Worm (Caenorhabditis elegans) whole organism, L1 larva: ENCODE results near the gene T06E6.15.

Source experiments
- C04F5.9 ChIP-seq: sonication (generic microtip); optimal IDR thresholded peaks from 2 replicates; lab custom pipeline; 2016; ENCODE audit warnings: missing genetic modification characterization, missing compliant biosample characterization
- aha-1 ChIP-seq: fragments of 150-350 bp; optimal IDR thresholded peaks from 2 replicates; lab custom pipeline; 2014; ENCODE audit warnings: missing biosample characterization, missing genetic modification characterization
- alr-1 ChIP-seq: fragments of 200-800 bp; sonication (Bioruptor generic); optimal IDR thresholded peaks from 2 replicates; lab custom pipeline; 2018; ENCODE audit warnings: borderline replicate concordance, mild to moderate bottlenecking, missing genetic modification characterization, missing compliant biosample characterization
- ama-1 ChIP-seq: fragments of 150-350 bp; optimal IDR thresholded peaks from 2 replicates; lab custom pipeline; 2014
- ceh-63 ChIP-seq: fragments of 200-800 bp; sonication (Bioruptor generic); optimal IDR thresholded peaks from 2 replicates; lab custom pipeline; 2018; ENCODE audit warnings: mild to moderate bottlenecking, missing genetic modification characterization, missing compliant biosample characterization
- ceh-8 ChIP-seq: fragments of 200-800 bp; sonication (Bioruptor generic); optimal IDR thresholded peaks from 2 replicates; lab custom pipeline; 2018; ENCODE audit warnings: mild to moderate bottlenecking, missing genetic modification characterization, moderate library complexity, missing compliant biosample characterization
- ceh-82 ChIP-seq, 3 experiments: fragments of 150-350 bp in 1 of 3; sonication (generic microtip) in 2 of 3; optimal IDR thresholded peaks; 2 replicates each; lab custom pipeline; 2014 to 2017; ENCODE audit warnings: missing biosample characterization in 3 of 3, missing genetic modification characterization in 3 of 3
- ceh-88 ChIP-seq: fragments of 200-800 bp; sonication (Bioruptor generic); IDR thresholded peaks from 2 replicates; pipeline ENCODE4 v1.3.6; 2022; ENCODE audit warnings: missing genetic modification characterization, missing compliant biosample characterization
- ceh-90 ChIP-seq: sonication (generic microtip); optimal IDR thresholded peaks from 2 replicates; lab custom pipeline; 2016; ENCODE audit warnings: missing genetic modification characterization, missing compliant biosample characterization
- dsc-1 ChIP-seq: sonication (generic microtip); optimal IDR thresholded peaks from 2 replicates; lab custom pipeline; 2016; ENCODE audit warnings: mild to moderate bottlenecking, missing genetic modification characterization, missing compliant biosample characterization
- efl-3 ChIP-seq: fragments of 200-800 bp; sonication (Bioruptor generic); optimal IDR thresholded peaks from 2 replicates; lab custom pipeline; 2018; ENCODE audit warnings: mild to moderate bottlenecking, missing genetic modification characterization, missing compliant biosample characterization
- egl-13 ChIP-seq: sonication (generic microtip); optimal IDR thresholded peaks from 2 replicates; lab custom pipeline; 2016; ENCODE audit warnings: missing genotype, missing genetic modification reagents, missing genetic modification characterization, missing compliant biosample characterization
- elt-2 ChIP-seq: sonication (generic microtip); optimal IDR thresholded peaks from 2 replicates; lab custom pipeline; 2016; ENCODE audit warnings: missing genetic modification characterization, mild to moderate bottlenecking, inconsistent platforms, missing compliant biosample characterization, missing genetic modification reagents
- ets-5 ChIP-seq: fragments of 200-800 bp; sonication (Bioruptor generic); IDR thresholded peaks from 2 replicates; pipeline ENCODE4 v1.3.6; 2022; ENCODE audit warnings: missing genetic modification characterization, missing compliant biosample characterization
- fkh-10 ChIP-seq: sonication (generic microtip); optimal IDR thresholded peaks from 2 replicates; lab custom pipeline; 2017; ENCODE audit warnings: missing biosample characterization, missing genetic modification reagents, missing genetic modification characterization
- fkh-4 ChIP-seq: sonication (generic microtip); optimal IDR thresholded peaks from 2 replicates; lab custom pipeline; 2016; ENCODE audit warnings: missing compliant biosample characterization, missing genetic modification characterization, borderline replicate concordance
- fkh-8 ChIP-seq: sonication (generic microtip); optimal IDR thresholded peaks from 2 replicates; lab custom pipeline; 2016; ENCODE audit warnings: mild to moderate bottlenecking, missing genetic modification characterization, missing compliant biosample characterization
- hlh-4 ChIP-seq: sonication (generic microtip); optimal IDR thresholded peaks from 2 replicates; lab custom pipeline; 2016; ENCODE audit warnings: mild to moderate bottlenecking, missing genetic modification characterization, missing compliant biosample characterization
- irx-1 ChIP-seq: sonication (generic microtip); optimal IDR thresholded peaks from 2 replicates; lab custom pipeline; 2016; ENCODE audit warnings: missing genetic modification characterization, missing compliant biosample characterization
- jun-1 ChIP-seq: fragments of 150-350 bp; optimal IDR thresholded peaks from 2 replicates; lab custom pipeline; 2014; ENCODE audit warnings: missing biosample characterization, missing genetic modification reagents, missing genetic modification characterization
- lin-13 ChIP-seq: fragments of 150-350 bp; optimal IDR thresholded peaks from 2 replicates; lab custom pipeline; 2014; ENCODE audit warnings: missing biosample characterization, missing genetic modification reagents, missing genetic modification characterization
- lin-35 ChIP-seq, 2 experiments: fragments of 150-350 bp; optimal IDR thresholded peaks; 2 replicates each; lab custom pipeline; 2014; ENCODE audit warnings: missing biosample characterization in 2 of 2, missing genetic modification characterization in 2 of 2, missing genetic modification reagents in 2 of 2
- lin-39 ChIP-seq: fragments of 150-350 bp; optimal IDR thresholded peaks from 2 replicates; lab custom pipeline; 2014; ENCODE audit warnings: missing biosample characterization, missing genetic modification reagents, missing genetic modification characterization
- lsy-2 ChIP-seq, 2 experiments: fragments of 150-350 bp; optimal IDR thresholded peaks; 2 replicates each; lab custom pipeline; 2014; ENCODE audit warnings: missing biosample characterization in 2 of 2, missing genetic modification characterization in 2 of 2
- mef-2 ChIP-seq: fragments of 150-350 bp; optimal IDR thresholded peaks from 2 replicates; lab custom pipeline; 2014; ENCODE audit warnings: missing biosample characterization, missing genetic modification characterization
- mep-1 ChIP-seq: fragments of 150-350 bp; optimal IDR thresholded peaks from 2 replicates; lab custom pipeline; 2014; ENCODE audit warnings: missing biosample characterization, missing genetic modification characterization
- nhr-11 ChIP-seq: fragments of 150-350 bp; optimal IDR thresholded peaks from 2 replicates; lab custom pipeline; 2014; ENCODE audit warnings: missing biosample characterization, missing genetic modification characterization
- nhr-12 ChIP-seq: sonication (generic microtip); optimal IDR thresholded peaks from 2 replicates; lab custom pipeline; 2017; ENCODE audit warnings: missing biosample characterization, missing genetic modification characterization
- nhr-19 ChIP-seq: fragments of 200-800 bp; sonication (Bioruptor generic); conservative IDR thresholded peaks from 2 replicates; pipeline ENCODE4 v1.3.6; 2022; ENCODE audit warnings: missing genetic modification characterization, missing compliant biosample characterization
- nhr-71 ChIP-seq: sonication (generic microtip); optimal IDR thresholded peaks from 2 replicates; lab custom pipeline; 2016; ENCODE audit warnings: mild to moderate bottlenecking, missing genetic modification characterization, moderate library complexity, missing compliant biosample characterization
- nhr-76 ChIP-seq: sonication (generic microtip); optimal IDR thresholded peaks from 2 replicates; lab custom pipeline; 2017; ENCODE audit warnings: missing biosample characterization, missing genetic modification characterization
- nhr-84 ChIP-seq: sonication (generic microtip); optimal IDR thresholded peaks from 2 replicates; lab custom pipeline; 2017; ENCODE audit warnings: missing biosample characterization, missing genetic modification characterization
- nhr-90 ChIP-seq: sonication (generic microtip); optimal IDR thresholded peaks from 2 replicates; lab custom pipeline; 2016; ENCODE audit warnings: mild to moderate bottlenecking, missing genetic modification characterization, missing compliant biosample characterization; ENCODE audit not compliant: poor library complexity
- pax-3 ChIP-seq: fragments of 200-800 bp; sonication (Bioruptor generic); optimal IDR thresholded peaks from 2 replicates; lab custom pipeline; 2018; ENCODE audit warnings: mild to moderate bottlenecking, missing genetic modification characterization, moderate library complexity, missing compliant biosample characterization
- pqm-1 ChIP-seq: sonication (generic microtip); optimal IDR thresholded peaks from 3 replicates; lab custom pipeline; 2017; ENCODE audit warnings: missing biosample characterization, missing genetic modification characterization
- snu-23 ChIP-seq: sonication (generic microtip); optimal IDR thresholded peaks from 2 replicates; lab custom pipeline; 2016; ENCODE audit warnings: missing genetic modification characterization, missing compliant biosample characterization
- sup-37 ChIP-seq: fragments of 200-800 bp; sonication (Bioruptor generic); optimal IDR thresholded peaks from 2 replicates; lab custom pipeline; 2018; ENCODE audit warnings: mild to moderate bottlenecking, missing genetic modification characterization, missing compliant biosample characterization
- swsn-7 ChIP-seq: sonication (generic microtip); optimal IDR thresholded peaks from 2 replicates; lab custom pipeline; 2016; ENCODE audit warnings: missing genetic modification characterization, missing compliant biosample characterization
- tlp-1 ChIP-seq: fragments of 150-350 bp; optimal IDR thresholded peaks from 2 replicates; lab custom pipeline; 2014; ENCODE audit warnings: missing biosample characterization, missing genetic modification characterization
- unc-130 ChIP-seq: fragments of 150-350 bp; optimal IDR thresholded peaks from 2 replicates; lab custom pipeline; 2017; ENCODE audit warnings: missing biosample characterization, missing genetic modification characterization, inconsistent platforms
- ztf-4 ChIP-seq: fragments of 150-350 bp; optimal IDR thresholded peaks from 2 replicates; lab custom pipeline; 2014; ENCODE audit warnings: missing biosample characterization, missing genetic modification characterization

Gene T06E6.15

DNA sequence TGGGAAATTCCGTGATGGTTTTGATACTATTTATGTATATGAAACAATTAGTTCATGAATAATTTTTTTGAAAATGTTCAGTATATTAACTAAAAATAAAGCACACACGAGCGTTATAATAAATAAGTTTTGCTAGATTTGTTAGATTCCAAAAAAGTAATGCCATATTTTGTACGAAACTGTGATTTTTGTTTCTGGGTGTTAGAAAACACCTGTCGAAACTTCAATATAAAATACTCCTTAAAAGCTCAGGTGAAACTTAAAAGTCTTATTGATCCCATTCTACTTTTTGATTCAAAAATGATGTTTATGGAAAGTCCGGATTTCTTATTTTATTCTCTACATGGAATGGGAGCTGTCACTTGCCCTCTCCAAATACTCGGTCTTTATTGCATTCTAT is 16.4 kb upstream of the T06E6.15 start, which contains the start of gene srh-265:
srh-265 (plus strand) TSS at position 301 of the 400 bp plus-strand sequence.
- TF ChIP-seq irx-1 (tag; lab: Kevin White, UChicago) (no peak), snu-23 (GFP tag; lab: Kevin White, UChicago) (no peak), ztf-4 (no peak), tlp-1 (tag; lab: Kevin White, UChicago) (no peak), unc-130 (tag; lab: Kevin White, UChicago) (no peak), aha-1 (tag; lab: Kevin White, UChicago) (no peak), nhr-11 (no peak), nhr-19 (GFP tag; lab: Robert Waterston, UW) (no peak), nhr-71 (tag; lab: Kevin White, UChicago) (no peak), nhr-90 (no peak)

DNA sequence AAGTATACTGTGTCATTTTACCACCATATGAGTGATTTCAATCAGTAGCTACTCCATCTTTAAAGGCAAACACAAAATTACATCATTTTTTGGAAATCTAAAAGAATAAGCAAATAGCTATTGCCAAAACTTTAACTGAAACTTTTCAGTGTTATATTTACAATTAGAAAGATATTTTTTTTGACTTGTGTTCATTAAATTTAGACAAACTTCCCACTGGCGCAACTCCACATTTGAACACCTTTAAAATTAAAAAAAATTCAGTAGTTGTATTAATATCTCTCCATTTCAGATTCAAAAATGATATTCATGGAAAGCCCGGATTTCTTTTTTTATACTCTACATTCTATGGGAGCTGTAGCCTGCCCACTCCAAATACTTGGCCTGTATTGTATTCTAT is 14.3 kb upstream of the T06E6.15 start, which contains the start of gene srh-264:
srh-264 (plus strand) TSS at position 301 of the 400 bp plus-strand sequence.
- TF ChIP-seq nhr-12, result no peak
- TF ChIP-seq lsy-2 (tag; optimal IDR thresholded peaks at IDR 0.05; lab: Kevin White, UChicago), result no peak
- TF ChIP-seq, all 84 proteins: peak for 0

DNA sequence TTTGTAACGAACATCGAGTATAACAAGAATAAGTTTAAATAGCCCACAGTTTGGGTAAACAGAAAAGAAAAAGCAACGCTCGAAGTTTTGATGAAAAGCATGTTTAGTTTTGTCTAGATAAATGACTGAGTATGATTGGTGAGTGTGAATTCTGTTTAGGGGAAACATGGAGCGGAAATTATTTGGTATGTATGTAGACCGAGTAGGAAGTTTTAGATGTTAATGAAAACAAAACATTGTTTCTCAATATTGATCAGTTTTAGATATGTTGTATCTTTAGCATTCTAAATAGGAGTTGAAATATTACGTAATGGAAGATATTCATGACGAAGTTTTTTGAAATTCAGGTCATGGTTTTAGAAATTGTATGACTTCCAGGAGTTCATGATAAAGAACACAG is 13.0 kb upstream of the T06E6.15 start, which contains the start of gene srbc-63:
srbc-63 (minus strand) TSS at position 101 of the 400 bp plus-strand sequence.
- no peak for TF ChIP-seq fkh-8
- no peak for TF ChIP-seq ceh-8 (GFP tag; lab: Kevin White, UChicago)
- TF ChIP-seq pqm-1 (tag; lab: Kevin White, UChicago), result no peak
- TF ChIP-seq unc-130 (tag; lab: Kevin White, UChicago), result no peak
- no peak for TF ChIP-seq C04F5.9 (tag; lab: Kevin White, UChicago)

DNA sequence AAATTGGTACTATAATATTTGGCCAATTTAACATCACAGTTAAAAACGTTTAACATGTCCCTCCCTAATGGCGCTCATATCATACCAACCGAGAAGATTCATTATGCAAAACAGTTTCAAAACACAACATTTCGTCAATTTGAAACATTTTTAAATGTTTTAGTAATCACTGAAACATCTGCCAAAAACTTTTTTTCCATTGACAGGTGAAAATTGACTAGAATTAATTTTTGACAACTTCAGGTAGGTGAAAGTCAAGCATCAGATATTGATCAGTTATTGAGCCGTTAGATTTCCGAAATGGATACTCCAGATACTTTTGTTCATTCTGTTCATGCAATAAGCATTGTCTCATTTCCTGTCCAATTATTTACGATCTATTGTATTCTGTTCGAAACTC is 7.3 kb upstream of the T06E6.15 start, which contains the start of gene srh-257:
srh-257 (plus strand) TSS at position 301 of the 400 bp plus-strand sequence.
- TF ChIP-seq fkh-4 (tag; lab: Kevin White, UChicago) (no peak), alr-1 (tag; lab: Kevin White, UChicago) (no peak), mep-1 (tag; lab: Kevin White, UChicago) (no peak), lin-35 (GFP tag; optimal IDR thresholded peaks at IDR 0.05; lab: Kevin White, UChicago) (no peak), pax-3 (tag; lab: Kevin White, UChicago) (no peak), nhr-12 (no peak)
- TF ChIP-seq, all 84 proteins: peak for 0

DNA sequence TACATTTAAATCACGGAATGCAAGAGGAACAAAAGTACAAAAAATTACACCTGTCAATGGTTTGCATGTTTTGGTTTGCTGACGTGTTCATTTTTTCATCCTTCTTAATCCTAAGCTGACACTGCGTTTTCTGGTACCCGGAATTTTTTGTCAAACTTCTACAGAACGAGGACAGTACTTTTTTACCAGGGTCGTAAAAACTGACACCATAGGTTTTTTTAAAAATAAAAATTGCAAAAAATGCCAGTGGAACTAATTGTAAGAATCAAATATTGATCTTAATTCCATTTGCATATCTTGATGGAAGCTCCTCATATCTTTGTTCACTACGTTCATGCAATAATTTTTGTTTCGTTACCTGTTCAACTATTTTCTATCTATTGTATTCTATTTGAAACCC is 5.3 kb upstream of the T06E6.15 start, which contains the start of gene srh-258:
srh-258 (plus strand) TSS at position 301 of the 400 bp plus-strand sequence.
- TF ChIP-seq swsn-7 (no peak), jun-1 (no peak), mef-2 (no peak), ceh-88 (GFP tag; lab: Robert Waterston, UW) (no peak), pax-3 (tag; lab: Kevin White, UChicago) (no peak), nhr-12 (no peak), ets-5 (GFP tag; lab: Robert Waterston, UW) (no peak), ceh-63 (GFP tag; lab: Kevin White, UChicago) (no peak), nhr-90 (no peak)

DNA sequence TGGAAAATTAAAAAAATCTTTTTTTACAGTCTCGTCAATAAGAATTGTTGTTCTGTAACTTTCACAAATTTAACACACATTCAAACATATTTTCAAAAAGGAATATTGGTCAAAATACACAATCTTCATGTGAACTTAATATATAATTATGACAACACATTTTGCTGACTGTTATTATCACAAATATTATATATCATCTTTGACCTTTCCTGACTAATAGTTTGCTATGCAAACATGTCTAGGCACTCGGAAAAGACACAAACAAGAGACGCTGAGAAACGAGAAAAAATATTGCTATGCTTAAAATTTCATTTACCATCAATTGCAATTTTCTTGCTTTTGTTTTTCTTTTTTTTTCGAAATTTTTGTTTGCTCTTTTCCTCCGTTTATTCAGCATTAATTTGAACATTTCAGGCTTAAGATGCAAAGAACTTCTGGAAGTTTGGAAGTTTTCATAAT is 2.3 kb upstream of the T06E6.15 start, which contains the start of gene fbxa-135:
fbxa-135 (plus strand) TSS at position 409 of the 459 bp plus-strand sequence.
- TF ChIP-seq swsn-7 (no peak), elt-2 (peak; percentile 3)

DNA sequence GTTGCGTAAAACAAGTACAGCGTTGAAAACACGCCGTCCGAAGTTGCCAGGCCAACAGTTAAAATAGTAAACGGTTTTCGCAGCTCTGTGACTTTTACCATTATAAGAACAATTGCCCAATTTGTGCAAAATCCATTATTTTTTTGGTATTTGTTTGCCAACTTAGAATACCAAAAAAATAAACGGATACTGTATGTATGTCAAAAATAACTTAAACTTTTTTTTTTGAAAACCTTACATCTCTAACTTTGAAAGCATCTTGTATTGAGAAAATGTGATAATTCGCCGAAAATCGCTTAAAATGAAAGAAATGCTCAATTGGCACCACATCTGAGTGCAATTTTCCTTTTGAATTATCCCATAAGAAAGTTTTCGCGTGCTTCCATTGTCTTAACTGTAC is 863 bp downstream of the T06E6.15 start, which contains the start of gene fbxa-199:
fbxa-199 (minus strand) TSS at position 101 of the 400 bp plus-strand sequence.
- no peak for TF ChIP-seq ceh-82 (tag; optimal IDR thresholded peaks at IDR 0.05; lab: Kevin White, UChicago)
- TF ChIP-seq efl-3 (GFP tag; lab: Kevin White, UChicago), result no peak
- no peak for TF ChIP-seq ceh-88 (GFP tag; lab: Robert Waterston, UW)
- no peak for TF ChIP-seq lin-39 (tag; lab: Kevin White, UChicago)
- TF ChIP-seq hlh-4 (tag; lab: Kevin White, UChicago), result no peak
- no peak for TF ChIP-seq ama-1
- TF ChIP-seq sup-37 (GFP tag; lab: Kevin White, UChicago), result no peak
- no peak for TF ChIP-seq nhr-76 (tag; lab: Kevin White, UChicago)
- no peak for TF ChIP-seq mep-1 (tag; lab: Kevin White, UChicago)
- no peak for TF ChIP-seq unc-130 (tag; lab: Kevin White, UChicago)
- TF ChIP-seq dsc-1 (tag; lab: Kevin White, UChicago), result no peak
- TF ChIP-seq nhr-84 (tag; lab: Kevin White, UChicago), result no peak
- TF ChIP-seq lin-13, result no peak
- TF ChIP-seq egl-13 (tag; lab: Kevin White, UChicago), result no peak
- no peak for TF ChIP-seq ceh-90
- no peak for TF ChIP-seq pax-3 (tag; lab: Kevin White, UChicago)
- no peak for TF ChIP-seq nhr-71 (tag; lab: Kevin White, UChicago)
- TF ChIP-seq pqm-1 (tag; lab: Kevin White, UChicago), result no peak
- no peak for TF ChIP-seq fkh-10 (GFP tag; lab: Kevin White, UChicago)
